Fruit fly (Drosophila melanogaster): ENCODE data around the gene Peritrophin-15a.

dm6 chr2L:8438052-8438451 is 42.2 kb upstream of the Peritrophin-15a start, which contains the start of gene mus201:
- TF ChIP-seq CG8478 (optimal IDR thresholded peaks at IDR 0.05) (no peak), CTCF (optimal IDR thresholded peaks at IDR 0.05) (no peak)

Measured in S2 (cell line).